Worm (Caenorhabditis elegans): ENCODE data around the gene pin-2.

DNA sequence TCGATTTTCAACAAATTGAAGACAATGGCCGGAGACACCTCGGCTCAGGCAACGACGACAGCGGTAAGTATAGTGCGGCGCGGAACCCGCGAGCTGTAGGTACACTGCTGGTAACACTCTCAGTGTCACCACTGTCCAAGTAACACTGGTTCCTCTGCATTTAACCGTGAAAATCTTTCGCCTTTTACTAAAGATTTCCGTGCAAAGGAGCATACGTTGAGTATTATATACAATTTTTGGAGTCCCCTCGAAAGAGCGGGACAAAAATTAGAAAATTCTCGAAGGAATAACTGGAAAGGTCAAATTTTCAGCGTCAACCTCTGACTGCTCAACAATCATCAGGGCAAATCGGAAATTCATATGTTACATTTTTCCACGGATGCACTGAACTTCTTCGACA lies 7.7 kb upstream of the pin-2 start:
- TF ChIP-seq dox-1 (GFP tag; IDR thresholded peaks at IDR 0.05) (peak; percentile 81), pha-4 (tag; optimal IDR thresholded peaks at IDR 0.05) (no peak), ztf-28 (GFP tag; IDR thresholded peaks at IDR 0.05) (no peak), lag-1 (GFP tag; IDR thresholded peaks at IDR 0.05) (no peak), snpc-1.1 (tag; optimal IDR thresholded peaks at IDR 0.05; ENCODE audit: insufficient read depth) (peak; percentile 95), ceh-27 (GFP tag; optimal IDR thresholded peaks at IDR 0.05) (no peak), gei-17 (GFP tag; optimal IDR thresholded peaks at IDR 0.05) (no peak), ceh-40 (GFP tag; IDR thresholded peaks at IDR 0.05) (no peak), snpc-4 (GFP tag; optimal IDR thresholded peaks at IDR 0.05) (peak; percentile 92), snpc-4 (tag; optimal IDR thresholded peaks at IDR 0.05) (peak; percentile 88 to 97 (median 94)), Y53G8AR.9 (GFP tag; conservative IDR thresholded peaks at IDR 0.05) (no peak), lin-35 (GFP tag; optimal IDR thresholded peaks at IDR 0.05) (no peak), F39B2.1 (GFP tag; IDR thresholded peaks at IDR 0.05) (no peak), nhr-27 (tag; optimal IDR thresholded peaks at IDR 0.05) (no peak), ztf-25 (GFP tag; IDR thresholded peaks at IDR 0.05) (no peak)
